Fruit fly (Drosophila melanogaster) whole organism, embryonic: ENCODE results near the gene Srg3.

ENCODE experiments used
- Abd-B ChIP-seq: fragments of 200-800 bp; sonication (Bioruptor generic); optimal IDR thresholded peaks from 2 replicates; lab custom pipeline; 2018; ENCODE audit warnings: missing biosample characterization, mild to moderate bottlenecking, missing genetic modification characterization, moderate library complexity
- CG10543 ChIP-seq: fragments of 200-800 bp; sonication (Bioruptor generic); optimal IDR thresholded peaks from 3 replicates; lab custom pipeline; 2017; ENCODE audit warnings: missing biosample characterization, mild to moderate bottlenecking, missing genetic modification characterization, moderate library complexity
- CG10979 ChIP-seq: fragments of 200-800 bp; sonication (Bioruptor generic); optimal IDR thresholded peaks from 2 replicates; lab custom pipeline; 2018; ENCODE audit warnings: missing biosample characterization, mild to moderate bottlenecking, missing genetic modification characterization, moderate library complexity
- CG11504 ChIP-seq: fragments of 200-800 bp; sonication (Bioruptor generic); optimal IDR thresholded peaks from 3 replicates; lab custom pipeline; 2019; ENCODE audit warnings: missing biosample characterization, mild to moderate bottlenecking, missing genetic modification characterization, moderate library complexity
- CG12659 ChIP-seq: fragments of 200-800 bp; sonication (Bioruptor generic); optimal IDR thresholded peaks from 3 replicates; lab custom pipeline; 2017; ENCODE audit warnings: mild to moderate bottlenecking, missing biosample characterization, missing genetic modification reagents, missing genetic modification characterization
- CG13296 ChIP-seq: fragments of 200-800 bp; sonication (Bioruptor generic); optimal IDR thresholded peaks from 3 replicates; lab custom pipeline; 2018; ENCODE audit warnings: missing biosample characterization, mild to moderate bottlenecking, missing genetic modification characterization
- CG13424 ChIP-seq: fragments of 200-800 bp; sonication (Bioruptor generic); optimal IDR thresholded peaks from 2 replicates; lab custom pipeline; 2019; ENCODE audit warnings: missing biosample characterization, mild to moderate bottlenecking, missing genetic modification characterization, moderate library complexity
- CG14441 ChIP-seq: fragments of 200-800 bp; sonication (Bioruptor generic); IDR thresholded peaks from 2 replicates; pipeline ENCODE4 v1.3.6; 2022; ENCODE audit warnings: missing biosample characterization, missing genetic modification characterization
- CG15011 ChIP-seq: fragments of 200-800 bp; sonication (Bioruptor generic); optimal IDR thresholded peaks from 3 replicates; lab custom pipeline; 2018; ENCODE audit warnings: missing biosample characterization, mild to moderate bottlenecking, missing genetic modification characterization
- CG15073 ChIP-seq: fragments of 200-800 bp; sonication (Bioruptor generic); optimal IDR thresholded peaks from 2 replicates; lab custom pipeline; 2016; ENCODE audit warnings: missing biosample characterization, missing genetic modification characterization
- CG15514 ChIP-seq: fragments of 200-800 bp; sonication (Bioruptor generic); optimal IDR thresholded peaks from 3 replicates; lab custom pipeline; 2017; ENCODE audit warnings: missing biosample characterization, missing genetic modification characterization, mild to moderate bottlenecking, moderate library complexity, missing genetic modification reagents
- CG17361 ChIP-seq: fragments of 200-800 bp; sonication (Bioruptor generic); IDR thresholded peaks from 3 replicates; pipeline ENCODE4 v1.3.6; 2022; ENCODE audit warnings: missing biosample characterization, missing genetic modification characterization
- CG17829 ChIP-seq: fragments of 200-800 bp; optimal IDR thresholded peaks from 2 replicates; lab custom pipeline; 2019; ENCODE audit warnings: missing biosample characterization, mild to moderate bottlenecking, missing genetic modification characterization, moderate library complexity
- CG2678 ChIP-seq: fragments of 200-800 bp; sonication (Bioruptor generic); optimal IDR thresholded peaks from 3 replicates; lab custom pipeline; 2019; ENCODE audit warnings: missing biosample characterization, mild to moderate bottlenecking, missing genetic modification characterization, moderate library complexity
- CG34224 ChIP-seq: fragments of 200-800 bp; sonication (Bioruptor generic); IDR thresholded peaks from 3 replicates; pipeline ENCODE4 v1.3.6; 2022; ENCODE audit warnings: missing biosample characterization, missing genetic modification characterization; ENCODE audit not compliant: partially characterized antibody
- CG34422 ChIP-seq: fragments of 200-800 bp; sonication (Bioruptor generic); IDR thresholded peaks from 3 replicates; pipeline ENCODE4 v1.3.6; 2022; ENCODE audit warnings: missing biosample characterization, missing genetic modification characterization
- CG3995 ChIP-seq: fragments of 200-800 bp; sonication (Bioruptor generic); optimal IDR thresholded peaks from 3 replicates; lab custom pipeline; 2016; ENCODE audit warnings: missing biosample characterization, missing genetic modification characterization
- CG4617 ChIP-seq: fragments of 200-800 bp; sonication (Bioruptor generic); optimal IDR thresholded peaks from 3 replicates; lab custom pipeline; 2016; ENCODE audit warnings: missing biosample characterization, missing genetic modification characterization, borderline replicate concordance
- CG6791 ChIP-seq: fragments of 200-800 bp; sonication (Bioruptor generic); IDR thresholded peaks from 3 replicates; pipeline ENCODE4 v1.3.6; 2022; ENCODE audit warnings: missing biosample characterization, missing genetic modification characterization; ENCODE audit not compliant: partially characterized antibody
- CG8388 ChIP-seq: fragments of 200-800 bp; sonication (Bioruptor generic); optimal IDR thresholded peaks from 2 replicates; lab custom pipeline; 2019; ENCODE audit warnings: missing biosample characterization, mild to moderate bottlenecking, missing genetic modification characterization, moderate library complexity
- CG8478 ChIP-seq: fragments of >200 bp; optimal IDR thresholded peaks from 2 replicates; lab custom pipeline; 2018
- CoRest ChIP-seq: fragments of 200-800 bp; sonication (Bioruptor generic); optimal IDR thresholded peaks from 3 replicates; lab custom pipeline; 2018; ENCODE audit warnings: missing biosample characterization, mild to moderate bottlenecking, missing genetic modification characterization, moderate library complexity
- Doc3 ChIP-seq: fragments of 200-800 bp; sonication (Bioruptor generic); IDR thresholded peaks from 3 replicates; pipeline ENCODE4 v1.3.6; 2022; ENCODE audit warnings: missing biosample characterization, missing genetic modification characterization; ENCODE audit not compliant: partially characterized antibody
- HmgZ ChIP-seq: fragments of 200-800 bp; sonication (Bioruptor generic); optimal IDR thresholded peaks from 2 replicates; lab custom pipeline; 2018; ENCODE audit warnings: missing biosample characterization, mild to moderate bottlenecking, missing genetic modification characterization
- Myb ChIP-seq: fragments of 200-800 bp; sonication (Bioruptor generic); optimal IDR thresholded peaks from 2 replicates; lab custom pipeline; 2016; ENCODE audit warnings: missing biosample characterization, missing genetic modification characterization
- Neu2 ChIP-seq: fragments of 200-800 bp; sonication (Bioruptor generic); optimal IDR thresholded peaks from 3 replicates; lab custom pipeline; 2016; ENCODE audit warnings: missing biosample characterization, missing genetic modification characterization, borderline replicate concordance
- Nf-YA ChIP-seq: fragments of 200-800 bp; sonication (Bioruptor generic); IDR thresholded peaks from 2 replicates; pipeline ENCODE4 v1.3.6; 2022; ENCODE audit warnings: missing biosample characterization, missing genetic modification characterization
- Nf-YC ChIP-seq: fragments of 200-800 bp; optimal IDR thresholded peaks from 3 replicates; lab custom pipeline; 2019; ENCODE audit warnings: missing biosample characterization, mild to moderate bottlenecking, missing genetic modification characterization, moderate library complexity
- PHDP ChIP-seq: fragments of 200-800 bp; sonication (Bioruptor generic); optimal IDR thresholded peaks from 3 replicates; lab custom pipeline; 2018; ENCODE audit warnings: missing biosample characterization, mild to moderate bottlenecking, missing genetic modification characterization, moderate library complexity
- Scr ChIP-seq: fragments of 200-800 bp; sonication (Bioruptor generic); IDR thresholded peaks from 2 replicates; pipeline ENCODE4 v1.3.6; 2022; ENCODE audit warnings: missing biosample characterization, missing genetic modification characterization; ENCODE audit not compliant: partially characterized antibody
- Sry-β ChIP-seq: fragments of 200-800 bp; sonication (Bioruptor generic); optimal IDR thresholded peaks from 2 replicates; lab custom pipeline; 2018; ENCODE audit warnings: missing biosample characterization, mild to moderate bottlenecking, missing genetic modification characterization, moderate library complexity
- Trl ChIP-seq, 3 experiments: fragments of >200 bp in 2 of 3; fragments of 200-800 bp in 1 of 3; sonication (Bioruptor generic) in 1 of 3; optimal IDR thresholded peaks; 2 replicates in 1 of 3; 3 replicates in 2 of 3; lab custom pipeline; 2016 to 2017; ENCODE audit warnings: missing biosample characterization in 1 of 3, missing genetic modification characterization in 1 of 3
- abd-A ChIP-seq: fragments of 200-800 bp; sonication (Bioruptor generic); optimal IDR thresholded peaks from 3 replicates; lab custom pipeline; 2019; ENCODE audit warnings: missing biosample characterization, mild to moderate bottlenecking, missing genetic modification characterization, moderate library complexity
- ara ChIP-seq: fragments of 200-800 bp; sonication (Bioruptor generic); IDR thresholded peaks from 2 replicates; pipeline ENCODE4 v1.3.6; 2022; ENCODE audit warnings: missing biosample characterization, missing genetic modification characterization
- bowl ChIP-seq: fragments of 200-800 bp; sonication (Bioruptor generic); IDR thresholded peaks from 2 replicates; pipeline ENCODE4 v1.3.6; 2022; ENCODE audit warnings: missing biosample characterization, missing genetic modification characterization
- dm ChIP-seq: fragments of 200-800 bp; sonication (Bioruptor generic); optimal IDR thresholded peaks from 3 replicates; lab custom pipeline; 2016; ENCODE audit warnings: missing biosample characterization, missing genetic modification characterization
- gro ChIP-seq: fragments of 200-800 bp; sonication (Bioruptor generic); optimal IDR thresholded peaks from 2 replicates; lab custom pipeline; 2016; ENCODE audit warnings: missing biosample characterization, missing genetic modification characterization
- insv ChIP-seq, 2 experiments: fragments of 200-800 bp; sonication (Bioruptor generic); optimal IDR thresholded peaks; 3 replicates each; lab custom pipeline; 2016 to 2018; ENCODE audit warnings: missing biosample characterization in 2 of 2, missing genetic modification characterization in 2 of 2
- lmd ChIP-seq: fragments of 200-800 bp; sonication (Bioruptor generic); IDR thresholded peaks from 2 replicates; pipeline ENCODE4 v1.3.6; 2022; ENCODE audit warnings: missing biosample characterization, missing genetic modification characterization
- nerfin-1 ChIP-seq: fragments of 200-800 bp; sonication (Bioruptor generic); optimal IDR thresholded peaks from 3 replicates; lab custom pipeline; 2019; ENCODE audit warnings: missing biosample characterization, mild to moderate bottlenecking, missing genetic modification characterization, moderate library complexity
- phol ChIP-seq: fragments of 200-800 bp; sonication (Bioruptor generic); optimal IDR thresholded peaks from 3 replicates; lab custom pipeline; 2018; ENCODE audit warnings: missing biosample characterization, mild to moderate bottlenecking, missing genetic modification characterization, moderate library complexity
- rib ChIP-seq: fragments of 200-800 bp; sonication (Bioruptor generic); IDR thresholded peaks from 2 replicates; pipeline ENCODE4 v1.3.6; 2022; ENCODE audit warnings: missing biosample characterization, missing genetic modification characterization
- sd ChIP-seq: fragments of 200-800 bp; sonication (Bioruptor generic); optimal IDR thresholded peaks from 3 replicates; lab custom pipeline; 2018; ENCODE audit warnings: missing biosample characterization, mild to moderate bottlenecking, missing genetic modification characterization, moderate library complexity
- sens ChIP-seq: fragments of 200-800 bp; sonication (Bioruptor generic); peaks from one replicate; lab custom pipeline; 2016; ENCODE audit warnings: missing biosample characterization, missing genetic modification characterization
- shn ChIP-seq: fragments of 200-800 bp; sonication (Bioruptor generic); optimal IDR thresholded peaks from 3 replicates; lab custom pipeline; 2016; ENCODE audit warnings: missing biosample characterization, missing genetic modification characterization
- slp2 ChIP-seq: fragments of 200-800 bp; sonication (Bioruptor generic); optimal IDR thresholded peaks from 2 replicates; lab custom pipeline; 2016; ENCODE audit warnings: missing biosample characterization, missing genetic modification characterization
- trem ChIP-seq: fragments of 200-800 bp; optimal IDR thresholded peaks from 3 replicates; lab custom pipeline; 2019; ENCODE audit warnings: missing biosample characterization, mild to moderate bottlenecking, missing genetic modification characterization, moderate library complexity
- tup ChIP-seq: fragments of 200-800 bp; sonication (Bioruptor generic); optimal IDR thresholded peaks from 2 replicates; lab custom pipeline; 2016; ENCODE audit warnings: missing biosample characterization, mild to moderate bottlenecking, missing genetic modification characterization, moderate library complexity

Srg3 gene

dm6 chr3L:9455819-9456388, 12.9 kb downstream of the Srg3 start, which contains the start of the genes phol and CG3552 (continued):
- TF ChIP-seq Myb (GFP tag; lab: Kevin White, UChicago) (peak; percentile 25), Trl (optimal IDR thresholded peaks at IDR 0.05; lab: Kevin White, UChicago) (peak in 1 of 2 experiments; percentile 10), Trl (GFP tag; optimal IDR thresholded peaks at IDR 0.05; lab: Kevin White, UChicago) (no peak), CG17829 (peak; percentile 35), dm (GFP tag; lab: Kevin White, UChicago) (peak; percentile 68), sd (tag; lab: Kevin White, UChicago) (peak; percentile 51), CG34422 (GFP tag; lab: Robert Waterston, UW) (peak; percentile 81), Sry-β (GFP tag; lab: Kevin White, UChicago) (peak; percentile 42), abd-A (tag; lab: Kevin White, UChicago) (peak; percentile 61), phol (peak; percentile 87), sens (peak; percentile 64), bowl (GFP tag; lab: Robert Waterston, UW) (no peak), CG3995 (GFP tag; lab: Kevin White, UChicago) (no peak), insv (GFP tag; optimal IDR thresholded peaks at IDR 0.05; lab: Kevin White, UChicago) (peak in 1 of 2 experiments; percentile 17), Nf-YA (GFP tag; lab: Robert Waterston, UW) (no peak), CG13424 (peak; percentile 10), CG15011 (GFP tag; lab: Kevin White, UChicago) (no peak), CG10979 (tag; lab: Kevin White, UChicago) (peak; percentile 7), ara (GFP tag; lab: Robert Waterston, UW) (no peak), CG17361 (0 out of 3 replicates have a peak, but pooled peaks have one; percentile 42), nerfin-1 (tag; lab: Kevin White, UChicago) (peak; percentile 10), tup (GFP tag; lab: Kevin White, UChicago) (no peak), CG10543 (peak; percentile 45), CG12659 (peak; percentile 29), Doc3 (0 out of 3 replicates have a peak, but pooled peaks have one; percentile 46), CG13296 (peak; percentile 9), Abd-B (GFP tag; lab: Kevin White, UChicago) (peak; percentile 18), CG8478 (lab: Kevin White, UChicago) (peak; percentile 9), PHDP (tag; lab: Kevin White, UChicago) (peak; percentile 7), CG14441 (no peak), shn (GFP tag; lab: Kevin White, UChicago) (peak; percentile 21), Nf-YC (tag; lab: Kevin White, UChicago) (peak; percentile 43), lmd (GFP tag; lab: Robert Waterston, UW) (no peak), CG15514 (GFP tag; lab: Kevin White, UChicago) (peak; percentile 54), slp2 (GFP tag; lab: Kevin White, UChicago) (no peak), rib (GFP tag; lab: Robert Waterston, UW) (no peak), CG8388 (GFP tag; lab: Kevin White, UChicago) (no peak), CoRest (tag; lab: Kevin White, UChicago) (peak; percentile 24), CG2678 (tag; lab: Kevin White, UChicago) (peak; percentile 2), Neu2 (GFP tag; lab: Kevin White, UChicago) (peak; percentile 17), CG34224 (0 out of 3 replicates have a peak, but pooled peaks have one; percentile 41), CG6791 (GFP tag; lab: Robert Waterston, UW) (peak; percentile 27; the same call in 2 of the 3 replicates), CG4617 (peak; percentile 92), trem (tag; lab: Kevin White, UChicago) (peak; percentile 63), HmgZ (peak; percentile 3), gro (GFP tag; lab: Kevin White, UChicago) (no peak), Scr (GFP tag; lab: Robert Waterston, UW) (peak; percentile 57), CG15073 (GFP tag; lab: Kevin White, UChicago) (no peak), CG11504 (tag; lab: Kevin White, UChicago) (peak; percentile 16)
